Fruit fly (Drosophila melanogaster): ENCODE results near the gene CG15525.

CG15525 gene

dm6 chr3R:30014977-30015514 is 17.6 kb upstream of the CG15525 start, which contains the start of gene CG7920 (continued):
- TF ChIP-seq Hmr (GFP tag; optimal IDR thresholded peaks at IDR 0.05) (peak; percentile 69), hb (GFP tag; IDR thresholded peaks at IDR 0.05; ENCODE audit: partially characterized antibody) (peak; percentile 65; the same call in 1 of the 3 replicates), CG10267 (tag; optimal IDR thresholded peaks at IDR 0.05) (peak; percentile 98), Ravus (GFP tag; IDR thresholded peaks at IDR 0.05) (no peak), CG17186 (GFP tag; optimal IDR thresholded peaks at IDR 0.05) (peak; percentile 43), scrt (GFP tag; optimal IDR thresholded peaks at IDR 0.05) (peak; percentile 47), CHES-1-like (GFP tag; optimal IDR thresholded peaks at IDR 0.05) (peak; percentile 3), CG2712 (tag; optimal IDR thresholded peaks at IDR 0.05) (peak; percentile 6), Bgb (GFP tag; IDR thresholded peaks at IDR 0.05; ENCODE audit: partially characterized antibody) (peak; percentile 79), trh (GFP tag; optimal IDR thresholded peaks at IDR 0.05) (no peak), CG12391 (tag; optimal IDR thresholded peaks at IDR 0.05) (no peak), CG6765 (GFP tag; optimal IDR thresholded peaks at IDR 0.05) (peak; percentile 72), zen (tag; optimal IDR thresholded peaks at IDR 0.05) (no peak), btn (GFP tag; optimal IDR thresholded peaks at IDR 0.05) (no peak), bbx (GFP tag; IDR thresholded peaks at IDR 0.05; ENCODE audit: partially characterized antibody) (peak; percentile 61)

dm6 chr3R:30014480-30014879 is 17.0 kb upstream of the CG15525 start:
- TF ChIP-seq knrl (GFP tag; IDR thresholded peaks at IDR 0.05; ENCODE audit: partially characterized antibody): no peak
- TF ChIP-seq tll (GFP tag; optimal IDR thresholded peaks at IDR 0.05): no peak
- TF ChIP-seq Six4 (GFP tag; optimal IDR thresholded peaks at IDR 0.05): no peak
- no peak for TF ChIP-seq chinmo (GFP tag; IDR thresholded peaks at IDR 0.05; ENCODE audit: partially characterized antibody)
- TF ChIP-seq CG30020 (tag; optimal IDR thresholded peaks at IDR 0.05): no peak
- no peak for TF ChIP-seq eyg (GFP tag; optimal IDR thresholded peaks at IDR 0.05)
- TF ChIP-seq ci (GFP tag; IDR thresholded peaks at IDR 0.05): peak; percentile 21; the same call in 1 of the 3 replicates
- TF ChIP-seq CG6791 (GFP tag; IDR thresholded peaks at IDR 0.05; ENCODE audit: partially characterized antibody): 0 out of 3 replicates have a peak, but pooled peaks have one; percentile 8
- peak in 1 of 2 experiments; percentile 91 for TF ChIP-seq Pdp1 (GFP tag; optimal IDR thresholded peaks at IDR 0.05)
- TF ChIP-seq CG17612 (GFP tag; IDR thresholded peaks at IDR 0.05): no peak
- TF ChIP-seq sug (tag; optimal IDR thresholded peaks at IDR 0.05): peak; percentile 31
- TF ChIP-seq CG3726 (GFP tag; IDR thresholded peaks at IDR 0.05): no peak
- no peak for TF ChIP-seq unc-4 (GFP tag; IDR thresholded peaks at IDR 0.05; ENCODE audit: partially characterized antibody)
- TF ChIP-seq ac (GFP tag; optimal IDR thresholded peaks at IDR 0.05): no peak
- TF ChIP-seq CG3847 (GFP tag; IDR thresholded peaks at IDR 0.05): no peak
- TF ChIP-seq ara (GFP tag; IDR thresholded peaks at IDR 0.05): no peak

DNA sequence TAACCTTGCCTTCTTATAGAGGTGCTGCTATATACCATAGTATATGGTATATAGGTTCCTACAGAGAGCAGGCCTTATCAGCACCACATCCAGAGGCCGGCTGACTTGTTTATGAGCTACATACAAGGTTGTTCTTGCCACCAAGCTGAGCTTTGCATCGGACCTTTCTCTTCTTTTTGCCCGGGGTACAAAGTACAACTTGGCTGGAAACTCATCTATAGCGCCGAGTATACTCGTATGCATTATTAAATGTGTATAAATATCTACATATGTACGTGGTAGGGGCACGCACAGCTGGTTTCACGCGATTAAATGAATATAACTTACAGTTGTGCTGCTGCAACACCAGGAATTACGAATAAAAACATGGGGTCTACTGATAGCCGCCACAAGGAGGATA is 16.4 kb upstream of the CG15525 start:
- TF ChIP-seq bsh (GFP tag; optimal IDR thresholded peaks at IDR 0.05) (peak in 1 of 2 experiments; percentile 67), Ets65A (GFP tag) (peak; percentile 40), Fer3 (tag; optimal IDR thresholded peaks at IDR 0.05) (no peak), nom (GFP tag; optimal IDR thresholded peaks at IDR 0.05) (peak; percentile 98), maf-S (GFP tag; optimal IDR thresholded peaks at IDR 0.05) (no peak), CG6254 (GFP tag; optimal IDR thresholded peaks at IDR 0.05) (no peak), Drgx (GFP tag; IDR thresholded peaks at IDR 0.05) (peak; percentile 66), CrebB (tag; optimal IDR thresholded peaks at IDR 0.05) (no peak), sens (GFP tag) (peak; percentile 33)
